Worm (Caenorhabditis elegans) whole organism, L1 larva: ENCODE data around the gene vamp-8.

ENCODE experiments used
- efl-1 ChIP-seq, 4 experiments: fragments of 150-350 bp; optimal IDR thresholded peaks in 3 of 4; peaks in 1 of 4; 1 replicate in 1 of 4; 2 replicates in 3 of 4; lab custom pipeline; 2014; ENCODE audit warnings: missing biosample characterization in 2 of 4, missing genetic modification characterization in 2 of 4, missing genetic modification reagents in 2 of 4
- egl-27 ChIP-seq, 2 experiments: fragments of 150-350 bp in 1 of 2; sonication (generic microtip); optimal IDR thresholded peaks; 3 replicates each; lab custom pipeline; 2017 to 2018; ENCODE audit warnings: missing biosample characterization in 2 of 2, missing genetic modification characterization in 2 of 2, missing genetic modification reagents in 2 of 2
- hpl-2 ChIP-seq: fragments of 150-350 bp; optimal IDR thresholded peaks from 2 replicates; lab custom pipeline; 2014; ENCODE audit warnings: missing biosample characterization, missing genetic modification reagents, missing genetic modification characterization
- nhr-12 ChIP-seq: sonication (generic microtip); optimal IDR thresholded peaks from 2 replicates; lab custom pipeline; 2017; ENCODE audit warnings: missing biosample characterization, missing genetic modification characterization
- skn-1 ChIP-seq: fragments of 150-350 bp; optimal IDR thresholded peaks from 2 replicates; lab custom pipeline; 2014; ENCODE audit warnings: missing biosample characterization, missing genetic modification characterization
- zip-4 ChIP-seq: fragments of 200-800 bp; sonication (Bioruptor generic); optimal IDR thresholded peaks from 2 replicates; lab custom pipeline; 2018; ENCODE audit warnings: mild to moderate bottlenecking, missing genetic modification characterization, moderate library complexity, missing compliant biosample characterization
- ztf-11 ChIP-seq, 2 experiments: sonication (generic microtip); optimal IDR thresholded peaks; 2 replicates each; lab custom pipeline; 2016 to 2017; ENCODE audit warnings: missing genetic modification characterization in 2 of 2, missing biosample characterization in 1 of 2, missing compliant biosample characterization in 1 of 2

ce11 chrIV:13820862-13821261, 44.1 kb downstream of the vamp-8 start, which contains the start of gene Y45F10D.15:
- TF ChIP-seq ztf-11 (tag; optimal IDR thresholded peaks at IDR 0.05; lab: Kevin White, UChicago) (no peak), zip-4 (GFP tag; lab: Kevin White, UChicago) (no peak), egl-27 (tag; optimal IDR thresholded peaks at IDR 0.05; lab: Kevin White, UChicago) (no peak), nhr-12 (tag; lab: Kevin White, UChicago) (no peak), skn-1 (tag; lab: Kevin White, UChicago) (no peak), efl-1 (optimal IDR thresholded peaks at IDR 0.05; lab: Kevin White, UChicago) (no peak), efl-1 (GFP tag; optimal IDR thresholded peaks at IDR 0.05 in 1 of 2; lab: Kevin White, UChicago) (no peak), hpl-2 (no peak)
